Fruit fly (Drosophila melanogaster): ENCODE results near the gene escl.
A peak's percentile ranks its signal among the peaks of the same experiment; 100 is the strongest.

The escl gene

dm6 chr2L:12002922-12003791 lies 12.4 kb downstream of the escl start (continued):
- TF ChIP-seq Rfx (GFP tag; IDR thresholded peaks at IDR 0.05), result no peak
- TF ChIP-seq CG10565 (GFP tag; optimal IDR thresholded peaks at IDR 0.05), result no peak
- no peak for TF ChIP-seq CG8478 (optimal IDR thresholded peaks at IDR 0.05)
- TF ChIP-seq sqz (GFP tag; optimal IDR thresholded peaks at IDR 0.05), result peak; percentile 30
- TF ChIP-seq crp (GFP tag; optimal IDR thresholded peaks at IDR 0.05), result peak in 1 of 2 experiments; percentile 58
- peak; percentile 29 for TF ChIP-seq HLH54F (GFP tag; optimal IDR thresholded peaks at IDR 0.05)
- no peak for TF ChIP-seq CG1792 (GFP tag; optimal IDR thresholded peaks at IDR 0.05)
- no peak for TF ChIP-seq Dll (GFP tag; IDR thresholded peaks at IDR 0.05; ENCODE audit: partially characterized antibody)
- TF ChIP-seq CG4360 (GFP tag; IDR thresholded peaks at IDR 0.05), result no peak
- no peak for TF ChIP-seq crc (GFP tag; optimal IDR thresholded peaks at IDR 0.05)
- TF ChIP-seq CG14050 (GFP tag; IDR thresholded peaks at IDR 0.05), result no peak
- TF ChIP-seq Hsf (GFP tag; optimal IDR thresholded peaks at IDR 0.05), result peak; percentile 11
- TF ChIP-seq CG12299 (tag; optimal IDR thresholded peaks at IDR 0.05), result peak; percentile 27
- TF ChIP-seq so (GFP tag; IDR thresholded peaks at IDR 0.05), result no peak
- TF ChIP-seq CG10147 (GFP tag; optimal IDR thresholded peaks at IDR 0.05), result no peak
- TF ChIP-seq Dip2 (GFP tag; IDR thresholded peaks at IDR 0.05), result no peak
- TF ChIP-seq bab2 (GFP tag; optimal IDR thresholded peaks at IDR 0.05), result peak; percentile 25
- TF ChIP-seq H15 (GFP tag; IDR thresholded peaks at IDR 0.05), result no peak
- peak; percentile 35 for TF ChIP-seq CG8359 (GFP tag; optimal IDR thresholded peaks at IDR 0.05; ENCODE audit: borderline replicate concordance)
- TF ChIP-seq CG15514 (GFP tag; optimal IDR thresholded peaks at IDR 0.05), result peak; percentile 93
- no peak for TF ChIP-seq oc (tag; optimal IDR thresholded peaks at IDR 0.05)
- peak in 1 of 2 experiments; percentile 14 for TF ChIP-seq Pdp1 (GFP tag; optimal IDR thresholded peaks at IDR 0.05)
- TF ChIP-seq Xrp1 (GFP tag; IDR thresholded peaks at IDR 0.05), result no peak
- TF ChIP-seq CG11093 (GFP tag; IDR thresholded peaks at IDR 0.05), result no peak
- peak; percentile 18 for TF ChIP-seq CG18262 (tag; optimal IDR thresholded peaks at IDR 0.05)
- no peak for TF ChIP-seq Max (GFP tag; optimal IDR thresholded peaks at IDR 0.05)
- peak; percentile 53 for TF ChIP-seq az2 (GFP tag; optimal IDR thresholded peaks at IDR 0.05)
- TF ChIP-seq nmo (GFP tag; optimal IDR thresholded peaks at IDR 0.05), result peak; percentile 36
- TF ChIP-seq Bdp1 (GFP tag; optimal IDR thresholded peaks at IDR 0.05), result no peak
- TF ChIP-seq dysf (GFP tag; IDR thresholded peaks at IDR 0.05), result no peak
- TF ChIP-seq CG2116 (GFP tag; optimal IDR thresholded peaks at IDR 0.05), result no peak
- TF ChIP-seq schlank (tag; optimal IDR thresholded peaks at IDR 0.05), result peak; percentile 8
- no peak for TF ChIP-seq CG13624 (GFP tag; optimal IDR thresholded peaks at IDR 0.05)
- TF ChIP-seq CG32532 (GFP tag; IDR thresholded peaks at IDR 0.05), result no peak
- TF ChIP-seq NfI (GFP tag; optimal IDR thresholded peaks at IDR 0.05), result peak; percentile 59
- no peak for TF ChIP-seq Sry-δ (GFP tag; optimal IDR thresholded peaks at IDR 0.05)
- TF ChIP-seq HmgZ (tag; optimal IDR thresholded peaks at IDR 0.05), result no peak
- TF ChIP-seq her (GFP tag; optimal IDR thresholded peaks at IDR 0.05), result peak; percentile 56
- no peak for TF ChIP-seq kay (GFP tag; optimal IDR thresholded peaks at IDR 0.05)
- TF ChIP-seq amos (GFP tag; IDR thresholded peaks at IDR 0.05; ENCODE audit: partially characterized antibody), result no peak
- no peak for TF ChIP-seq Awh (GFP tag; IDR thresholded peaks at IDR 0.05)
- no peak for TF ChIP-seq Side (GFP tag; optimal IDR thresholded peaks at IDR 0.05)
- TF ChIP-seq CG1529 (GFP tag; optimal IDR thresholded peaks at IDR 0.05), result no peak
- TF ChIP-seq gsb-n (tag; optimal IDR thresholded peaks at IDR 0.05), result peak; percentile 89
- TF ChIP-seq Sox102F (GFP tag; optimal IDR thresholded peaks at IDR 0.05), result peak; percentile 14
- TF ChIP-seq Fer2 (tag; optimal IDR thresholded peaks at IDR 0.05), result no peak
- TF ChIP-seq CG17359 (tag; optimal IDR thresholded peaks at IDR 0.05), result peak; percentile 19
- TF ChIP-seq ATbp (GFP tag; optimal IDR thresholded peaks at IDR 0.05), result peak; percentile 29
- TF ChIP-seq Ada2b (GFP tag; IDR thresholded peaks at IDR 0.05), result no peak

Measured in whole organism, embryonic.